Fruit fly (Drosophila melanogaster) whole organism, embryonic: ENCODE measurements around the gene CG43088.
A peak's percentile ranks its signal among the peaks of the same experiment; 100 is the strongest.

ENCODE experiments used
- ATbp ChIP-seq: fragments of 200-800 bp; sonication (Bioruptor generic); optimal IDR thresholded peaks from 2 replicates; lab custom pipeline; 2017; ENCODE audit warnings: missing biosample characterization, mild to moderate bottlenecking, missing genetic modification characterization, missing genetic modification reagents
- Ada2b ChIP-seq: fragments of 200-800 bp; sonication (Bioruptor generic); IDR thresholded peaks from 2 replicates; pipeline ENCODE4 v1.3.6; 2022; ENCODE audit warnings: missing biosample characterization, missing genetic modification characterization
- Asciz ChIP-seq: fragments of 200-800 bp; sonication (Bioruptor generic); optimal IDR thresholded peaks from 2 replicates; lab custom pipeline; 2017; ENCODE audit warnings: missing biosample characterization, mild to moderate bottlenecking, missing genetic modification characterization, missing genetic modification reagents
- B-H2 ChIP-seq: fragments of 200-800 bp; sonication (Bioruptor generic); optimal IDR thresholded peaks from 2 replicates; lab custom pipeline; 2018; ENCODE audit warnings: missing biosample characterization, mild to moderate bottlenecking, missing genetic modification characterization
- CG10209 ChIP-seq: fragments of 200-800 bp; sonication (Bioruptor generic); optimal IDR thresholded peaks from 3 replicates; lab custom pipeline; 2017; ENCODE audit warnings: missing biosample characterization, mild to moderate bottlenecking, missing genetic modification characterization, missing genetic modification reagents
- CG10979 ChIP-seq: fragments of 200-800 bp; sonication (Bioruptor generic); optimal IDR thresholded peaks from 2 replicates; lab custom pipeline; 2018; ENCODE audit warnings: missing biosample characterization, mild to moderate bottlenecking, missing genetic modification characterization, moderate library complexity
- CG11398 ChIP-seq: fragments of 200-800 bp; sonication (Bioruptor generic); optimal IDR thresholded peaks from 2 replicates; lab custom pipeline; 2016; ENCODE audit warnings: missing biosample characterization, missing genetic modification characterization
- CG11504 ChIP-seq: fragments of 200-800 bp; sonication (Bioruptor generic); optimal IDR thresholded peaks from 3 replicates; lab custom pipeline; 2019; ENCODE audit warnings: missing biosample characterization, mild to moderate bottlenecking, missing genetic modification characterization, moderate library complexity
- CG11696 ChIP-seq: fragments of 200-800 bp; sonication (Bioruptor generic); IDR thresholded peaks from 2 replicates; pipeline ENCODE4 v1.3.6; 2022; ENCODE audit warnings: missing biosample characterization, missing genetic modification characterization
- CG12071 ChIP-seq: fragments of 200-800 bp; sonication (Bioruptor generic); optimal IDR thresholded peaks from 3 replicates; lab custom pipeline; 2018; ENCODE audit warnings: missing biosample characterization, mild to moderate bottlenecking, missing genetic modification characterization
- CG12769 ChIP-seq: fragments of 200-800 bp; sonication (Bioruptor generic); optimal IDR thresholded peaks from 2 replicates; lab custom pipeline; 2019; ENCODE audit warnings: missing biosample characterization, mild to moderate bottlenecking, missing genetic modification characterization, moderate library complexity
- CG13424 ChIP-seq: fragments of 200-800 bp; sonication (Bioruptor generic); optimal IDR thresholded peaks from 2 replicates; lab custom pipeline; 2019; ENCODE audit warnings: missing biosample characterization, mild to moderate bottlenecking, missing genetic modification characterization, moderate library complexity
- CG13775 ChIP-seq: fragments of 200-800 bp; sonication (Bioruptor generic); optimal IDR thresholded peaks from 3 replicates; lab custom pipeline; 2017; ENCODE audit warnings: missing biosample characterization, mild to moderate bottlenecking, missing genetic modification characterization
- CG17359 ChIP-seq: fragments of 200-800 bp; sonication (Bioruptor generic); optimal IDR thresholded peaks from 3 replicates; lab custom pipeline; 2018; ENCODE audit warnings: missing biosample characterization, mild to moderate bottlenecking, missing genetic modification characterization, moderate library complexity
- CG18262 ChIP-seq: fragments of 200-800 bp; optimal IDR thresholded peaks from 3 replicates; lab custom pipeline; 2019; ENCODE audit warnings: missing biosample characterization, mild to moderate bottlenecking, missing genetic modification characterization, moderate library complexity
- CG18599 ChIP-seq: fragments of 200-800 bp; sonication (Bioruptor generic); optimal IDR thresholded peaks from 3 replicates; lab custom pipeline; 2017; ENCODE audit warnings: missing biosample characterization, missing genetic modification characterization, mild to moderate bottlenecking, moderate library complexity, missing genetic modification reagents
- CG2120 ChIP-seq: fragments of 200-800 bp; sonication (Bioruptor generic); optimal IDR thresholded peaks from 3 replicates; lab custom pipeline; 2016; ENCODE audit warnings: missing biosample characterization, missing genetic modification characterization
- CG2202 ChIP-seq: fragments of 200-800 bp; sonication (Bioruptor generic); optimal IDR thresholded peaks from 2 replicates; lab custom pipeline; 2018; ENCODE audit warnings: missing biosample characterization, mild to moderate bottlenecking, missing genetic modification characterization
- CG31441 ChIP-seq: fragments of 200-800 bp; sonication (Bioruptor generic); IDR thresholded peaks from 2 replicates; pipeline ENCODE4 v1.3.6; 2022; ENCODE audit warnings: missing biosample characterization, missing genetic modification characterization
- CG3281 ChIP-seq: fragments of 200-800 bp; sonication (Bioruptor generic); optimal IDR thresholded peaks from 3 replicates; lab custom pipeline; 2017; ENCODE audit warnings: missing biosample characterization, mild to moderate bottlenecking, missing genetic modification characterization
- CG4730 ChIP-seq: fragments of 200-800 bp; sonication (Bioruptor generic); IDR thresholded peaks from 2 replicates; pipeline ENCODE4 v1.3.6; 2022; ENCODE audit warnings: missing biosample characterization, missing genetic modification characterization
- Dbx ChIP-seq: fragments of 200-800 bp; sonication (Bioruptor generic); IDR thresholded peaks from 3 replicates; pipeline ENCODE4 v1.3.6; 2022; ENCODE audit warnings: missing biosample characterization, missing genetic modification characterization
- Drgx ChIP-seq: fragments of 200-800 bp; sonication (Bioruptor generic); IDR thresholded peaks from 2 replicates; pipeline ENCODE4 v1.3.6; 2022; ENCODE audit warnings: missing biosample characterization, missing genetic modification characterization
- Ets65A ChIP-seq: fragments of 200-800 bp; sonication (Bioruptor generic); peaks from one replicate; lab custom pipeline; 2016; ENCODE audit warnings: missing biosample characterization, missing genetic modification characterization
- Hmr ChIP-seq: fragments of 200-800 bp; sonication (Bioruptor generic); optimal IDR thresholded peaks from 3 replicates; lab custom pipeline; 2017; ENCODE audit warnings: mild to moderate bottlenecking, missing biosample characterization, missing genetic modification reagents, missing genetic modification characterization
- Mad ChIP-seq: fragments of 200-800 bp; sonication (Bioruptor generic); optimal IDR thresholded peaks from 2 replicates; lab custom pipeline; 2016; ENCODE audit warnings: missing biosample characterization, missing genetic modification characterization
- Nf-YC ChIP-seq: fragments of 200-800 bp; optimal IDR thresholded peaks from 3 replicates; lab custom pipeline; 2019; ENCODE audit warnings: missing biosample characterization, mild to moderate bottlenecking, missing genetic modification characterization, moderate library complexity
- Rfx ChIP-seq: fragments of 200-800 bp; sonication (Bioruptor generic); IDR thresholded peaks from 2 replicates; pipeline ENCODE4 v1.3.6; 2022; ENCODE audit warnings: missing biosample characterization, missing genetic modification characterization
- Ssrp ChIP-seq: fragments of 200-800 bp; sonication (Bioruptor generic); optimal IDR thresholded peaks from 2 replicates; lab custom pipeline; 2018; ENCODE audit warnings: missing biosample characterization, mild to moderate bottlenecking, missing genetic modification characterization, moderate library complexity
- bcd ChIP-seq: fragments of 200-800 bp; sonication (Bioruptor generic); optimal IDR thresholded peaks from 2 replicates; lab custom pipeline; 2017; ENCODE audit warnings: missing biosample characterization, mild to moderate bottlenecking, missing genetic modification characterization
- chn ChIP-seq: fragments of 200-800 bp; sonication (Bioruptor generic); optimal IDR thresholded peaks from 2 replicates; lab custom pipeline; 2016; ENCODE audit warnings: missing biosample characterization, missing genetic modification characterization
- croc ChIP-seq: fragments of 200-800 bp; sonication (Bioruptor generic); conservative IDR thresholded peaks from 3 replicates; pipeline ENCODE4 v1.3.6; 2022; ENCODE audit warnings: missing biosample characterization, missing genetic modification characterization
- dysf ChIP-seq: fragments of 200-800 bp; sonication (Bioruptor generic); IDR thresholded peaks from 3 replicates; pipeline ENCODE4 v1.3.6; 2022; ENCODE audit warnings: missing biosample characterization, missing genetic modification characterization
- fd96Cb ChIP-seq: fragments of 200-800 bp; sonication (Bioruptor generic); optimal IDR thresholded peaks from 2 replicates; lab custom pipeline; 2018; ENCODE audit warnings: missing biosample characterization, mild to moderate bottlenecking, missing genetic modification characterization, moderate library complexity
- gem ChIP-seq: fragments of 200-800 bp; sonication (Bioruptor generic); optimal IDR thresholded peaks from 2 replicates; lab custom pipeline; 2019; ENCODE audit warnings: missing biosample characterization, mild to moderate bottlenecking, missing genetic modification characterization, moderate library complexity
- grau ChIP-seq: fragments of 200-800 bp; optimal IDR thresholded peaks from 3 replicates; lab custom pipeline; 2019; ENCODE audit warnings: missing biosample characterization, mild to moderate bottlenecking, missing genetic modification characterization, moderate library complexity
- gsb-n ChIP-seq: fragments of 200-800 bp; sonication (Bioruptor generic); optimal IDR thresholded peaks from 3 replicates; lab custom pipeline; 2018; ENCODE audit warnings: missing biosample characterization, mild to moderate bottlenecking, missing genetic modification characterization
- lab ChIP-seq: fragments of 200-800 bp; sonication (Bioruptor generic); optimal IDR thresholded peaks from 3 replicates; lab custom pipeline; 2017; ENCODE audit warnings: missing biosample characterization, missing genetic modification characterization, mild to moderate bottlenecking, moderate library complexity, missing genetic modification reagents
- lola ChIP-seq, 3 experiments: fragments of >200 bp in 2 of 3; fragments of 200-800 bp in 1 of 3; sonication (Bioruptor generic) in 1 of 3; optimal IDR thresholded peaks; 2 replicates each; lab custom pipeline; 2017 to 2019; ENCODE audit warnings: missing biosample characterization in 3 of 3, missing genetic modification characterization in 3 of 3, mild to moderate bottlenecking in 1 of 3, moderate library complexity in 1 of 3
- mam ChIP-seq: fragments of 200-800 bp; sonication (Bioruptor generic); optimal IDR thresholded peaks from 3 replicates; lab custom pipeline; 2016; ENCODE audit warnings: missing biosample characterization, missing genetic modification characterization
- org-1 ChIP-seq: fragments of 200-800 bp; sonication (Bioruptor generic); optimal IDR thresholded peaks from 2 replicates; lab custom pipeline; 2017; ENCODE audit warnings: missing biosample characterization, missing genetic modification characterization
- otp ChIP-seq: fragments of 200-800 bp; sonication (Bioruptor generic); IDR thresholded peaks from 3 replicates; pipeline ENCODE4, ENCODE4 v1.3.6; 2022; ENCODE audit warnings: missing biosample characterization, missing genetic modification characterization
- p53 ChIP-seq: fragments of 200-800 bp; sonication (Bioruptor generic); optimal IDR thresholded peaks from 2 replicates; lab custom pipeline; 2016; ENCODE audit warnings: missing biosample characterization, missing genetic modification characterization
- pfk ChIP-seq: fragments of 200-800 bp; sonication (Bioruptor generic); optimal IDR thresholded peaks from 2 replicates; lab custom pipeline; 2018; ENCODE audit warnings: missing biosample characterization, mild to moderate bottlenecking, missing genetic modification characterization, moderate library complexity
- row ChIP-seq: fragments of 200-800 bp; sonication (Bioruptor generic); IDR thresholded peaks from 3 replicates; pipeline ENCODE4 v1.3.6; 2022; ENCODE audit warnings: missing biosample characterization, missing genetic modification characterization
- schlank ChIP-seq: fragments of 200-800 bp; sonication (Bioruptor generic); optimal IDR thresholded peaks from 2 replicates; lab custom pipeline; 2018; ENCODE audit warnings: missing biosample characterization, mild to moderate bottlenecking, missing genetic modification characterization
- sob ChIP-seq: fragments of 200-800 bp; sonication (Bioruptor generic); IDR thresholded peaks from 2 replicates; pipeline ENCODE4 v1.3.6; 2022; ENCODE audit warnings: missing biosample characterization, missing genetic modification characterization
- sug ChIP-seq: fragments of 200-800 bp; optimal IDR thresholded peaks from 2 replicates; lab custom pipeline; 2019; ENCODE audit warnings: missing biosample characterization, mild to moderate bottlenecking, missing genetic modification characterization, moderate library complexity
- tgo ChIP-seq: fragments of 200-800 bp; sonication (Bioruptor generic); IDR thresholded peaks from 3 replicates; pipeline ENCODE4 v1.3.6; 2022; ENCODE audit warnings: missing biosample characterization, missing genetic modification characterization
- unpg ChIP-seq: fragments of 200-800 bp; sonication (Bioruptor generic); optimal IDR thresholded peaks from 3 replicates; lab custom pipeline; 2018; ENCODE audit warnings: missing biosample characterization, mild to moderate bottlenecking, missing genetic modification characterization, moderate library complexity

CG43088 gene

DNA sequence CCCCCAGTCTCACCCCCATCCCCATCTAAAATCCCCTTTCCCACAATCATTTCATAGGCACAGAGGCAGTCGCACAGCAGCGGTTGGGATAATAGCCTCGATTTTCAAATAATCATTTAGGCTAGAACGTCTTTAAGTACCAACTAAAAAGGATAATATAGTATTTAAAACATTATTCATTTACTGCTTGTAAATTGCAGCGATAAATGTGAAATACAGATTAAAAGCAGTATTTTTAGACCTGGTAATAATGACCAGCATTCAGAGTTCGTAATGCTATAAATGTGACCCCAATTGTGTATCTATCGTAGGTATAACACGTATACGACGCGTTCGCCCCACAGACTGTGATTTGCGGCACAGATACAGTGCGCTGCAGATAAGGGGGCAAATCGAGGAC is 25.4 kb downstream of the CG43088 start (continued):
- TF ChIP-seq CG3281 (GFP tag; lab: Kevin White, UChicago): peak; percentile 36
- peak; percentile 55 for TF ChIP-seq CG13424 (tag; lab: Kevin White, UChicago)
- no peak for TF ChIP-seq croc (GFP tag; lab: Robert Waterston, UW)
- peak; percentile 19 for TF ChIP-seq org-1 (GFP tag; lab: Kevin White, UChicago)
- TF ChIP-seq CG17359 (tag; lab: Kevin White, UChicago): peak; percentile 47
- TF ChIP-seq mam (GFP tag; lab: Kevin White, UChicago): peak; percentile 1
- TF ChIP-seq chn (GFP tag; lab: Kevin White, UChicago): no peak
- peak; percentile 15 for TF ChIP-seq Nf-YC (tag; lab: Kevin White, UChicago)
- TF ChIP-seq Drgx (GFP tag; lab: Robert Waterston, UW): peak; percentile 37
- TF ChIP-seq CG13775 (GFP tag; lab: Kevin White, UChicago): no peak
- peak; percentile 69; the same call in 1 of the 2 replicates for TF ChIP-seq CG11696 (GFP tag; lab: Robert Waterston, UW)
- no peak for TF ChIP-seq CG11398 (GFP tag; lab: Kevin White, UChicago)
- no peak for TF ChIP-seq CG2202 (tag; lab: Kevin White, UChicago)
- TF ChIP-seq otp: no peak
- peak; percentile 11 for TF ChIP-seq Asciz (GFP tag; lab: Kevin White, UChicago)
- peak; percentile 46; the same call in 2 of the 3 replicates for TF ChIP-seq tgo (GFP tag; lab: Robert Waterston, UW)
- TF ChIP-seq fd96Cb (tag; lab: Kevin White, UChicago): peak; percentile 37
- TF ChIP-seq CG2120 (GFP tag; lab: Kevin White, UChicago): peak; percentile 19
- TF ChIP-seq CG18599 (GFP tag; lab: Kevin White, UChicago): peak; percentile 76
- peak; percentile 82 for TF ChIP-seq Ets65A (GFP tag; lab: Kevin White, UChicago)
- peak; percentile 73 for TF ChIP-seq lab (GFP tag; lab: Kevin White, UChicago)
- peak; percentile 38 for TF ChIP-seq unpg (GFP tag; lab: Kevin White, UChicago)
- TF ChIP-seq CG31441: peak; percentile 44
- TF ChIP-seq dysf: peak; percentile 67
- TF ChIP-seq gem (tag; lab: Kevin White, UChicago): peak; percentile 61
- TF ChIP-seq CG12769: peak; percentile 64
- no peak for TF ChIP-seq CG4730 (GFP tag; lab: Robert Waterston, UW)
- TF ChIP-seq schlank (tag; lab: Kevin White, UChicago): peak; percentile 6
- TF ChIP-seq sug (tag; lab: Kevin White, UChicago): no peak
- peak; percentile 37 for TF ChIP-seq CG10209 (GFP tag; lab: Kevin White, UChicago)
- TF ChIP-seq row (GFP tag; lab: Robert Waterston, UW): peak; percentile 72
- peak; percentile 26 for TF ChIP-seq bcd
- TF ChIP-seq p53 (GFP tag; lab: Kevin White, UChicago): no peak
- TF ChIP-seq Mad: no peak
- TF ChIP-seq Ssrp (tag; lab: Kevin White, UChicago): no peak
- peak; percentile 69 for TF ChIP-seq CG11504 (tag; lab: Kevin White, UChicago)
- TF ChIP-seq Dbx: no peak
- TF ChIP-seq B-H2 (GFP tag; lab: Kevin White, UChicago): no peak
- 0 out of 2 replicates have a peak, but pooled peaks have one; percentile 20 for TF ChIP-seq sob
- TF ChIP-seq gsb-n (tag; lab: Kevin White, UChicago): no peak
- no peak for TF ChIP-seq pfk
- peak; percentile 40 for TF ChIP-seq CG10979 (tag; lab: Kevin White, UChicago)
- TF ChIP-seq grau (tag; lab: Kevin White, UChicago): peak; percentile 49
- TF ChIP-seq Ada2b (GFP tag; lab: Robert Waterston, UW): 0 out of 2 replicates have a peak, but pooled peaks have one; percentile 7
- TF ChIP-seq Rfx (GFP tag; lab: Robert Waterston, UW): peak; percentile 40; the same call in 1 of the 2 replicates
- TF ChIP-seq CG18262 (tag; lab: Kevin White, UChicago): peak; percentile 39
- TF ChIP-seq CG12071 (GFP tag; lab: Kevin White, UChicago): peak; percentile 52
- TF ChIP-seq ATbp: peak; percentile 49
- no peak for TF ChIP-seq lola (GFP tag; optimal IDR thresholded peaks at IDR 0.05; lab: Kevin White, UChicago)
- TF ChIP-seq Hmr: peak; percentile 26
